Worm (Caenorhabditis elegans): ENCODE data around the gene C05E7.3.

C05E7.3 gene

ce11 chrX:12928753-12929152 lies 17.7 kb downstream of the C05E7.3 start:
- TF ChIP-seq pqm-1 (tag; optimal IDR thresholded peaks at IDR 0.05) (peak; percentile 68), mml-1 (tag; optimal IDR thresholded peaks at IDR 0.05) (no peak), ama-1 (optimal IDR thresholded peaks at IDR 0.05) (no peak), elt-2 (tag; optimal IDR thresholded peaks at IDR 0.05) (peak; percentile 1), nhr-76 (tag; optimal IDR thresholded peaks at IDR 0.05) (no peak)

ce11 chrX:12926998-12927397 lies 19.4 kb downstream of the C05E7.3 start:
- TF ChIP-seq nhr-76 (tag; optimal IDR thresholded peaks at IDR 0.05) = no peak
- TF ChIP-seq skn-1 (tag; optimal IDR thresholded peaks at IDR 0.05) = no peak
- no peak for TF ChIP-seq nhr-23 (tag; optimal IDR thresholded peaks at IDR 0.05)
- TF ChIP-seq eor-1 (tag; optimal IDR thresholded peaks at IDR 0.05) = no peak
- TF ChIP-seq ceh-16 (tag; optimal IDR thresholded peaks at IDR 0.05) = no peak
- no peak for TF ChIP-seq nhr-43 (tag; optimal IDR thresholded peaks at IDR 0.05; ENCODE audit: poor library complexity, severe bottlenecking)
- TF ChIP-seq nfya-1 (tag; optimal IDR thresholded peaks at IDR 0.05; ENCODE audit: insufficient read depth) = no peak
- no peak for TF ChIP-seq fkh-10 (GFP tag; optimal IDR thresholded peaks at IDR 0.05)
- no peak for TF ChIP-seq nhr-12 (tag; optimal IDR thresholded peaks at IDR 0.05)
- TF ChIP-seq ztf-4 (tag; optimal IDR thresholded peaks at IDR 0.05) = no peak
- TF ChIP-seq elt-1 (tag; optimal IDR thresholded peaks at IDR 0.05) = no peak
- TF ChIP-seq R02D3.7 (tag; optimal IDR thresholded peaks at IDR 0.05) = no peak
- TF ChIP-seq fos-1 (tag; optimal IDR thresholded peaks at IDR 0.05) = no peak
- no peak for TF ChIP-seq tbx-2 (tag; optimal IDR thresholded peaks at IDR 0.05)
- TF ChIP-seq hmg-11 (tag; optimal IDR thresholded peaks at IDR 0.05) = no peak

- TF ChIP-seq sea-2 (GFP tag; optimal IDR thresholded peaks at IDR 0.05) (no peak), lsy-12 (tag; optimal IDR thresholded peaks at IDR 0.05) (no peak), elt-3 (tag; optimal IDR thresholded peaks at IDR 0.05) (no peak), nfya-1 (tag; optimal IDR thresholded peaks at IDR 0.05; ENCODE audit: insufficient read depth) (no peak), zag-1 (tag; optimal IDR thresholded peaks at IDR 0.05) (no peak)
These were observed 28.0 kb downstream of the C05E7.3 start for ce11 chrX:12918454-12918853.

ce11 chrX:12916418-12916817 lies 30.0 kb downstream of the C05E7.3 start:
- TF ChIP-seq fkh-2 (tag; optimal IDR thresholded peaks at IDR 0.05) (no peak), fkh-10 (GFP tag; optimal IDR thresholded peaks at IDR 0.05) (no peak), elt-3 (tag; optimal IDR thresholded peaks at IDR 0.05) (no peak), tbx-2 (tag; optimal IDR thresholded peaks at IDR 0.05) (no peak), mml-1 (tag; optimal IDR thresholded peaks at IDR 0.05) (no peak), nhr-43 (tag; optimal IDR thresholded peaks at IDR 0.05; ENCODE audit: poor library complexity, severe bottlenecking) (no peak), eor-1 (tag; optimal IDR thresholded peaks at IDR 0.05) (no peak), pha-4 (tag; optimal IDR thresholded peaks at IDR 0.05) (no peak)

- TF ChIP-seq snpc-4 (tag; optimal IDR thresholded peaks at IDR 0.05) (no peak), egl-5 (tag; optimal IDR thresholded peaks at IDR 0.05) (peak; percentile 65)
These were observed 30.7 kb downstream of the C05E7.3 start for ce11 chrX:12915693-12916092.

- peak; percentile 6 for TF ChIP-seq nhr-23 (tag; optimal IDR thresholded peaks at IDR 0.05)
- no peak for TF ChIP-seq egl-27 (tag; optimal IDR thresholded peaks at IDR 0.05)
These were observed 31.4 kb downstream of the C05E7.3 start for ce11 chrX:12915058-12915457.

- no peak for TF ChIP-seq nhr-76 (tag; optimal IDR thresholded peaks at IDR 0.05)
- TF ChIP-seq sea-2 (GFP tag; optimal IDR thresholded peaks at IDR 0.05) = no peak
- TF ChIP-seq nhr-11 (tag; optimal IDR thresholded peaks at IDR 0.05) = no peak
- TF ChIP-seq egl-5 (tag; optimal IDR thresholded peaks at IDR 0.05) = no peak
- TF ChIP-seq fkh-2 (tag; optimal IDR thresholded peaks at IDR 0.05) = no peak
- peak; percentile 6 for TF ChIP-seq nfya-1 (tag; optimal IDR thresholded peaks at IDR 0.05; ENCODE audit: insufficient read depth)
- TF ChIP-seq skn-1 (tag; optimal IDR thresholded peaks at IDR 0.05) = no peak
These were observed 32.2 kb downstream of the C05E7.3 start for ce11 chrX:12914209-12914608.
